Fruit fly (Drosophila melanogaster): ENCODE measurements around the gene Tmtc1.
A peak's percentile ranks its signal among the peaks of the same experiment; 100 is the strongest.

Gene Tmtc1

dm6 chr2L:2734946-2735345, 57.4 kb downstream of the Tmtc1 start (continued):
- TF ChIP-seq chn (GFP tag; optimal IDR thresholded peaks at IDR 0.05) (no peak), fd96Cb (tag; optimal IDR thresholded peaks at IDR 0.05) (no peak), z (GFP tag; IDR thresholded peaks at IDR 0.05) (no peak), her (GFP tag; optimal IDR thresholded peaks at IDR 0.05) (no peak), gem (tag; optimal IDR thresholded peaks at IDR 0.05) (no peak), CG15696 (tag; optimal IDR thresholded peaks at IDR 0.05) (no peak), CG12155 (GFP tag; optimal IDR thresholded peaks at IDR 0.05) (peak; percentile 6), CrebB (tag; optimal IDR thresholded peaks at IDR 0.05) (no peak), CG7372 (GFP tag; IDR thresholded peaks at IDR 0.05) (no peak), CG6683 (GFP tag; optimal IDR thresholded peaks at IDR 0.05) (no peak), cato (GFP tag; optimal IDR thresholded peaks at IDR 0.05; ENCODE audit: borderline replicate concordance) (no peak), Sry-δ (GFP tag; optimal IDR thresholded peaks at IDR 0.05) (no peak), CG30431 (GFP tag; optimal IDR thresholded peaks at IDR 0.05) (no peak), CG1024 (GFP tag; IDR thresholded peaks at IDR 0.05) (no peak), lov (optimal IDR thresholded peaks at IDR 0.05) (no peak), lov (GFP tag; IDR thresholded peaks at IDR 0.05) (no peak), tll (GFP tag; optimal IDR thresholded peaks at IDR 0.05) (no peak), dpn (GFP tag; optimal IDR thresholded peaks at IDR 0.05) (peak in 1 of 2 experiments; percentile 14), CG17612 (GFP tag; IDR thresholded peaks at IDR 0.05) (no peak), CG32772 (GFP tag; IDR thresholded peaks at IDR 0.05) (no peak), fru (optimal IDR thresholded peaks at IDR 0.05) (no peak), Dll (GFP tag; IDR thresholded peaks at IDR 0.05; ENCODE audit: partially characterized antibody) (no peak), jumu (GFP tag; optimal IDR thresholded peaks at IDR 0.05) (no peak), sim (GFP tag; IDR thresholded peaks at IDR 0.05) (no peak), CG16779 (GFP tag; IDR thresholded peaks at IDR 0.05) (no peak), prd (optimal IDR thresholded peaks at IDR 0.05) (no peak), prd (GFP tag; IDR thresholded peaks at IDR 0.05) (no peak), ato (GFP tag; IDR thresholded peaks at IDR 0.05; ENCODE audit: partially characterized antibody) (no peak), CG2712 (tag; optimal IDR thresholded peaks at IDR 0.05) (no peak), pfk (GFP tag; optimal IDR thresholded peaks at IDR 0.05) (no peak), eyg (GFP tag; optimal IDR thresholded peaks at IDR 0.05) (no peak), crol (GFP tag; IDR thresholded peaks at IDR 0.05) (no peak), Max (GFP tag; optimal IDR thresholded peaks at IDR 0.05) (no peak), row (GFP tag; IDR thresholded peaks at IDR 0.05) (0 out of 3 replicates have a peak, but pooled peaks have one; percentile 43), CG7786 (GFP tag; optimal IDR thresholded peaks at IDR 0.05) (peak; percentile 21), Drgx (GFP tag; IDR thresholded peaks at IDR 0.05) (no peak), lilli (GFP tag; optimal IDR thresholded peaks at IDR 0.05) (peak; percentile 23), bigmax (GFP tag; optimal IDR thresholded peaks at IDR 0.05) (no peak), hb (GFP tag; IDR thresholded peaks at IDR 0.05; ENCODE audit: partially characterized antibody) (no peak), ro (GFP tag; IDR thresholded peaks at IDR 0.05) (no peak), vvl (GFP tag; IDR thresholded peaks at IDR 0.05) (no peak), br (optimal IDR thresholded peaks at IDR 0.05) (no peak), dm (GFP tag; optimal IDR thresholded peaks at IDR 0.05) (no peak), CG13287 (GFP tag; IDR thresholded peaks at IDR 0.05; ENCODE audit: partially characterized antibody) (no peak), D (optimal IDR thresholded peaks at IDR 0.05) (no peak), D (GFP tag; optimal IDR thresholded peaks at IDR 0.05) (no peak), Hr3 (GFP tag; optimal IDR thresholded peaks at IDR 0.05) (no peak), btn (GFP tag; optimal IDR thresholded peaks at IDR 0.05) (no peak), CG14667 (GFP tag; IDR thresholded peaks at IDR 0.05) (no peak), CG34376 (GFP tag; optimal IDR thresholded peaks at IDR 0.05) (no peak), ash1 (GFP tag; optimal IDR thresholded peaks at IDR 0.05) (no peak), CG2129 (GFP tag; IDR thresholded peaks at IDR 0.05; ENCODE audit: partially characterized antibody) (no peak), Mes4 (GFP tag; optimal IDR thresholded peaks at IDR 0.05) (no peak), CG10565 (GFP tag; optimal IDR thresholded peaks at IDR 0.05) (no peak)
